Worm (Caenorhabditis elegans): Measurements from ENCODE around the gene ani-1.

The ani-1 gene

ce11 chrIII:12453315-12453714, at the start of gene ani-1 (continued):
- TF ChIP-seq hlh-30 (tag; optimal IDR thresholded peaks at IDR 0.05; ENCODE audit: insufficient read depth), result peak; percentile 54

DNA sequence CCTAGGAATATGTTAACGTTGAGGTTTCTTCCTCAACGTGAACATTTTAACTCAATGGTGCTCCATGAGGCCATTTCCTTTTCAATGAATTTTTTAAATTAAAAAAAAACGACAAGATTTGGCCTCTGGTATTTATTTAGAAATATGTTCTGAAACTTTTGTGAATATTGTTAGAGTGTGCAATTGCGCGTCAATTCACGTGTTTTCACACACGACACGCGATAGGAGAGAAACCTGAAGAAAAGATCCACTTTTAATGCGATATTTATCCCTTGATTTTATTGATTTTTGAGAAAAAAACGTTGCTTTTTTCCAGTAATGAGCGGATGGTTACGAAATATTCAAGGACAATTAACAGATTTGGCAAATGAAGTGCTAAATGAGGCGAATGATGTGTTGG, 46.1 kb upstream of the ani-1 start, which contains the start of gene sql-1:
Gene sql-1 (plus strand): TSS at position 313 of the 400 bp plus-strand sequence.
- peak; percentile 44 for TF ChIP-seq F49E8.2 (tag; optimal IDR thresholded peaks at IDR 0.05; ENCODE audit: borderline replicate concordance)
- no peak for TF ChIP-seq daf-16 (GFP tag; optimal IDR thresholded peaks at IDR 0.05)
- TF ChIP-seq daf-16 (tag; optimal IDR thresholded peaks at IDR 0.05), result no peak
- TF ChIP-seq nhr-6 (tag; optimal IDR thresholded peaks at IDR 0.05), result no peak
- no peak for TF ChIP-seq mep-1 (tag; optimal IDR thresholded peaks at IDR 0.05)
- no peak for TF ChIP-seq fos-1 (tag; optimal IDR thresholded peaks at IDR 0.05)
- TF ChIP-seq snpc-4 (tag; optimal IDR thresholded peaks at IDR 0.05), result no peak
- no peak for TF ChIP-seq lir-3 (tag; optimal IDR thresholded peaks at IDR 0.05)
- TF ChIP-seq ceh-62 (tag; optimal IDR thresholded peaks at IDR 0.05), result no peak
- peak; percentile 62; the same call in 1 of the 2 replicates for TF ChIP-seq arid-1 (GFP tag; conservative IDR thresholded peaks at IDR 0.05)
- TF ChIP-seq tag-97 (GFP tag; IDR thresholded peaks at IDR 0.05), result no peak
- no peak for TF ChIP-seq dmd-9 (GFP tag; IDR thresholded peaks at IDR 0.05)
- TF ChIP-seq saeg-2 (GFP tag; IDR thresholded peaks at IDR 0.05), result no peak
- TF ChIP-seq zag-1 (tag; optimal IDR thresholded peaks at IDR 0.05), result no peak
- TF ChIP-seq fkh-10 (GFP tag; optimal IDR thresholded peaks at IDR 0.05), result no peak
- no peak for TF ChIP-seq T20F7.1 (GFP tag; optimal IDR thresholded peaks at IDR 0.05)
- TF ChIP-seq pqm-1 (tag; optimal IDR thresholded peaks at IDR 0.05), result no peak
- no peak for TF ChIP-seq lin-39 (tag; optimal IDR thresholded peaks at IDR 0.05)
- TF ChIP-seq lin-15B (tag; optimal IDR thresholded peaks at IDR 0.05), result no peak
- TF ChIP-seq vab-7 (GFP tag; IDR thresholded peaks at IDR 0.05), result no peak
- TF ChIP-seq T26A8.4 (GFP tag; IDR thresholded peaks at IDR 0.05), result no peak
- TF ChIP-seq zfp-3 (GFP tag; conservative IDR thresholded peaks at IDR 0.05), result no peak
- no peak for TF ChIP-seq nhr-25 (tag; optimal IDR thresholded peaks at IDR 0.05; ENCODE audit: borderline replicate concordance, insufficient read depth)
- no peak for TF ChIP-seq rbr-2 (tag; optimal IDR thresholded peaks at IDR 0.05)
- TF ChIP-seq mxl-2 (GFP tag; conservative IDR thresholded peaks at IDR 0.05), result no peak
- TF ChIP-seq Y75B8A.6 (GFP tag; IDR thresholded peaks at IDR 0.05), result no peak
- TF ChIP-seq ZK546.5 (tag; optimal IDR thresholded peaks at IDR 0.05), result no peak
- TF ChIP-seq nhr-102 (tag; optimal IDR thresholded peaks at IDR 0.05), result no peak
- TF ChIP-seq ZK337.2 (GFP tag; IDR thresholded peaks at IDR 0.05), result no peak
- no peak for TF ChIP-seq duxl-1 (tag; optimal IDR thresholded peaks at IDR 0.05; ENCODE audit: poor library complexity)
- no peak for TF ChIP-seq nhr-76 (tag; optimal IDR thresholded peaks at IDR 0.05)
- peak; percentile 82 for TF ChIP-seq ama-1 (optimal IDR thresholded peaks at IDR 0.05)
- TF ChIP-seq dmd-6 (GFP tag; IDR thresholded peaks at IDR 0.05), result no peak
- no peak for TF ChIP-seq dmd-8 (GFP tag; IDR thresholded peaks at IDR 0.05)
- no peak for TF ChIP-seq spr-3 (GFP tag; optimal IDR thresholded peaks at IDR 0.05)
- TF ChIP-seq php-3 (GFP tag; IDR thresholded peaks at IDR 0.05), result no peak
- no peak for TF ChIP-seq Y5F2A.4 (GFP tag; optimal IDR thresholded peaks at IDR 0.05)
- no peak for TF ChIP-seq nhr-48 (tag; optimal IDR thresholded peaks at IDR 0.05)
- TF ChIP-seq hlh-11 (tag; optimal IDR thresholded peaks at IDR 0.05), result no peak
- TF ChIP-seq ztf-7 (tag; optimal IDR thresholded peaks at IDR 0.05), result no peak
- TF ChIP-seq R02D3.7 (tag; optimal IDR thresholded peaks at IDR 0.05), result no peak
- no peak for TF ChIP-seq mxl-3 (GFP tag; optimal IDR thresholded peaks at IDR 0.05)
- TF ChIP-seq hlh-30 (tag; optimal IDR thresholded peaks at IDR 0.05; ENCODE audit: insufficient read depth), result no peak
- no peak for TF ChIP-seq unc-62 (GFP tag; optimal IDR thresholded peaks at IDR 0.05 in 1 of 2)
- TF ChIP-seq unc-62 (tag; optimal IDR thresholded peaks at IDR 0.05), result no peak
- TF ChIP-seq ctbp-1 (GFP tag; IDR thresholded peaks at IDR 0.05), result no peak
- TF ChIP-seq mes-2 (tag; optimal IDR thresholded peaks at IDR 0.05; ENCODE audit: poor library complexity, severe bottlenecking), result no peak
- 0 out of 4 replicates have a peak, but pooled peaks of 1 of the 2 experiments have one; percentile 39 for TF ChIP-seq madf-5 (GFP tag; IDR thresholded peaks at IDR 0.05)
- TF ChIP-seq madf-9 (GFP tag; conservative IDR thresholded peaks at IDR 0.05), result no peak
- no peak for TF ChIP-seq ceh-32 (tag; optimal IDR thresholded peaks at IDR 0.05; ENCODE audit: poor library complexity)
